Fruit fly (Drosophila melanogaster): ENCODE results near the gene stck.

DNA sequence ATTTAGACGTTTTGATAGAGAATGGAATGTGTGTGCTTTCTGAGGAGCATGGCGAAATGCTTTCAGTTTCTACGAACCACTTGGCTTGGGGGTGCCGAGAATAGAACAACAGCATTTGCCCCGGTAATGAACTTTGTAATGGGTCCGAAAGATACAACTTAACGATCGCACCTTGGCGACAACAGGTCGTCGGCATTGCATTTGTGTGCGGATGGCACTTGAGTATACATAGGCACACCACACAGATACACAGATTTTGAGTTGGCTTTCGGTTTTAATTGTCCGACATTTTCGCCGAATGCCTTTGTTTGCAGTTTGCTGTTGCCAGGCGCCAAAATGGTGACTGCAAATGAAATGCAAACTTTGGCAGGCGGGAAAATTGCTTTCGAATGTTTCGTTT is 2.8 kb upstream of the stck start:
- TF ChIP-seq usp (GFP tag; optimal IDR thresholded peaks at IDR 0.05) (no peak), EcR (GFP tag; optimal IDR thresholded peaks at IDR 0.05) (no peak), Dll (optimal IDR thresholded peaks at IDR 0.05) (no peak), psq (optimal IDR thresholded peaks at IDR 0.05) (no peak)
